Worm (Caenorhabditis elegans) whole organism, L4 larva: ENCODE measurements around the gene srj-33.

Source experiments
- D1046.2 ChIP-seq: fragments of 200-800 bp; sonication (Bioruptor generic); IDR thresholded peaks from 2 replicates; pipeline ENCODE4 v1.3.6; 2022; ENCODE audit warnings: missing genetic modification characterization, missing compliant biosample characterization
- F44E2.7 ChIP-seq: fragments of 200-800 bp; sonication (Bioruptor generic); IDR thresholded peaks from 2 replicates; pipeline ENCODE4 v2.1.2; 2022; ENCODE audit warnings: missing genetic modification characterization, missing compliant biosample characterization
- T20F7.1 ChIP-seq: fragments of 200-800 bp; sonication (Bioruptor generic); optimal IDR thresholded peaks from 2 replicates; lab custom pipeline; 2018; ENCODE audit warnings: mild to moderate bottlenecking, missing genetic modification characterization, missing compliant biosample characterization
- Y105C5A.15 ChIP-seq: fragments of 200-800 bp; sonication (Bioruptor generic); IDR thresholded peaks from 2 replicates; pipeline ENCODE4 v1.3.6; 2022; ENCODE audit warnings: missing genetic modification characterization, missing compliant biosample characterization
- daf-16 ChIP-seq, 3 experiments: sonication (generic microtip); optimal IDR thresholded peaks; 2 replicates each; lab custom pipeline; 2016 to 2017; ENCODE audit warnings: missing genetic modification characterization in 3 of 3, missing genetic modification reagents in 3 of 3, mild to moderate bottlenecking in 2 of 3, missing compliant biosample characterization in 2 of 3, missing biosample characterization in 1 of 3, moderate library complexity in 1 of 3
- dmd-6 ChIP-seq: fragments of 200-800 bp; sonication (Bioruptor generic); IDR thresholded peaks from 2 replicates; pipeline ENCODE4 v1.3.6; 2022; ENCODE audit warnings: missing genetic modification reagents, missing genetic modification characterization, missing compliant biosample characterization
- dmd-9 ChIP-seq: fragments of 200-800 bp; sonication (Bioruptor generic); IDR thresholded peaks from 2 replicates; pipeline ENCODE4 v1.3.6; 2022; ENCODE audit warnings: missing genetic modification reagents, missing genetic modification characterization, missing compliant biosample characterization
- dve-1 ChIP-seq: sonication (generic microtip); optimal IDR thresholded peaks from 2 replicates; lab custom pipeline; 2017; ENCODE audit warnings: antibody characterized with exemption, mild to moderate bottlenecking, missing genetic modification characterization, missing compliant biosample characterization; ENCODE audit not compliant: insufficient read depth
- egl-27 ChIP-seq: sonication (generic microtip); optimal IDR thresholded peaks from 3 replicates; lab custom pipeline; 2017; ENCODE audit warnings: missing biosample characterization, missing genetic modification reagents, missing genetic modification characterization
- fkh-10 ChIP-seq: fragments of 150-350 bp; optimal IDR thresholded peaks from 2 replicates; lab custom pipeline; 2014; ENCODE audit warnings: missing biosample characterization, missing genetic modification reagents, missing genetic modification characterization
- hif-1 ChIP-seq, 2 experiments: sonication (generic microtip); optimal IDR thresholded peaks; 2 replicates each; lab custom pipeline; 2016 to 2017; ENCODE audit warnings: missing compliant biosample characterization in 2 of 2, missing genetic modification characterization in 2 of 2, missing genetic modification reagents in 2 of 2, missing genotype in 2 of 2, mild to moderate bottlenecking in 1 of 2
- hlh-11 ChIP-seq: fragments of 200-800 bp; sonication (Bioruptor generic); optimal IDR thresholded peaks from 2 replicates; lab custom pipeline; 2018; ENCODE audit warnings: mild to moderate bottlenecking, missing genetic modification characterization, missing compliant biosample characterization
- hlh-30 ChIP-seq: sonication (generic microtip); optimal IDR thresholded peaks from 2 replicates; lab custom pipeline; 2017; ENCODE audit warnings: antibody characterized with exemption, mild to moderate bottlenecking, missing genetic modification characterization, missing compliant biosample characterization; ENCODE audit not compliant: insufficient read depth
- lin-13 ChIP-seq: fragments of 150-350 bp; optimal IDR thresholded peaks from 2 replicates; lab custom pipeline; 2014; ENCODE audit warnings: missing biosample characterization, missing genetic modification reagents, missing genetic modification characterization
- lsy-2 ChIP-seq, 2 experiments: fragments of 150-350 bp in 1 of 2; sonication (generic microtip) in 1 of 2; optimal IDR thresholded peaks; 2 replicates each; lab custom pipeline; 2014 to 2017; ENCODE audit warnings: missing biosample characterization in 2 of 2, missing genetic modification characterization in 2 of 2
- madf-5 ChIP-seq, 2 experiments: fragments of 200-800 bp; sonication (Bioruptor generic); IDR thresholded peaks; 2 replicates each; pipeline ENCODE4 v1.3.6; 2022; ENCODE audit warnings: missing compliant biosample characterization in 2 of 2, missing genetic modification characterization in 2 of 2
- madf-9 ChIP-seq: fragments of 200-800 bp; sonication (Bioruptor generic); conservative IDR thresholded peaks from 2 replicates; pipeline ENCODE4 v1.3.6; 2022; ENCODE audit warnings: missing genetic modification reagents, missing genetic modification characterization, missing compliant biosample characterization
- mdl-1 ChIP-seq, 2 experiments: fragments of 150-350 bp in 1 of 2; sonication (generic microtip) in 1 of 2; optimal IDR thresholded peaks; 2 replicates each; lab custom pipeline; 2014 to 2017; ENCODE audit warnings: missing biosample characterization in 2 of 2, missing genetic modification characterization in 2 of 2
- mep-1 ChIP-seq: fragments of 150-350 bp; sonication (generic microtip); optimal IDR thresholded peaks from 3 replicates; lab custom pipeline; 2014; ENCODE audit warnings: missing biosample characterization, missing genetic modification characterization
- mes-2 ChIP-seq: sonication (generic microtip); optimal IDR thresholded peaks from 2 replicates; lab custom pipeline; 2016; ENCODE audit warnings: missing genotype, mild to moderate bottlenecking, missing genetic modification characterization, missing compliant biosample characterization; ENCODE audit not compliant: poor library complexity, severe bottlenecking
- nhr-11 ChIP-seq: fragments of 150-350 bp; optimal IDR thresholded peaks from 2 replicates; lab custom pipeline; 2014; ENCODE audit warnings: missing biosample characterization, missing genetic modification characterization
- nhr-25 ChIP-seq: sonication (generic microtip); optimal IDR thresholded peaks from 2 replicates; lab custom pipeline; 2017; ENCODE audit warnings: missing genetic modification characterization, mild to moderate bottlenecking, missing compliant biosample characterization, antibody characterized with exemption, moderate library complexity, borderline replicate concordance; ENCODE audit not compliant: insufficient read depth
- nhr-28 ChIP-seq: fragments of 150-350 bp; optimal IDR thresholded peaks from 2 replicates; lab custom pipeline; 2014; ENCODE audit warnings: missing biosample characterization, missing genetic modification characterization
- nhr-6 ChIP-seq: fragments of 150-350 bp; optimal IDR thresholded peaks from 2 replicates; lab custom pipeline; 2014; ENCODE audit warnings: missing biosample characterization, missing genetic modification characterization
- nhr-77 ChIP-seq: fragments of 150-350 bp; optimal IDR thresholded peaks from 2 replicates; lab custom pipeline; 2014; ENCODE audit warnings: missing biosample characterization, missing genetic modification characterization
- pha-4 ChIP-seq, 2 experiments: fragments of 150-350 bp in 1 of 2; fragments of 200-800 bp in 1 of 2; sonication (Bioruptor generic) in 1 of 2; IDR thresholded peaks in 1 of 2; optimal IDR thresholded peaks in 1 of 2; 2 replicates each; pipeline versions ENCODE4 v1.3.6 to Lab custom; 2014 to 2022; ENCODE audit warnings: missing genetic modification characterization in 2 of 2, missing genetic modification reagents in 2 of 2, missing biosample characterization in 1 of 2, missing compliant biosample characterization in 1 of 2
- pqm-1 ChIP-seq: sonication (generic microtip); optimal IDR thresholded peaks from 2 replicates; lab custom pipeline; 2017; ENCODE audit warnings: missing biosample characterization, missing genetic modification characterization
- rbr-2 ChIP-seq: sonication (generic microtip); optimal IDR thresholded peaks from 2 replicates; lab custom pipeline; 2016; ENCODE audit warnings: missing genotype, missing genetic modification characterization, missing compliant biosample characterization
- unc-62 ChIP-seq, 3 experiments: fragments of 150-350 bp in 1 of 3; sonication (generic microtip); optimal IDR thresholded peaks in 2 of 3; peaks in 1 of 3; 1 replicate in 1 of 3; 2 replicates in 2 of 3; lab custom pipeline; 2014 to 2017; ENCODE audit warnings: missing biosample characterization in 3 of 3, missing genetic modification characterization in 3 of 3, missing genetic modification reagents in 3 of 3, missing genotype in 1 of 3
- zfp-3 ChIP-seq: fragments of 200-800 bp; sonication (Bioruptor generic); conservative IDR thresholded peaks from 2 replicates; pipeline ENCODE4 v1.3.6; 2022; ENCODE audit warnings: missing genetic modification reagents, missing genetic modification characterization, missing compliant biosample characterization
- ztf-7 ChIP-seq: fragments of 150-350 bp; optimal IDR thresholded peaks from 2 replicates; lab custom pipeline; 2014; ENCODE audit warnings: missing biosample characterization, missing genetic modification characterization

Gene srj-33

ce11 chrV:9937435-9937834, at the start of gene srj-33:
srj-33 (minus strand) TSS chrV:9937535.
- TF ChIP-seq hif-1 (tag; optimal IDR thresholded peaks at IDR 0.05; lab: Kevin White, UChicago) (no peak), fkh-10 (GFP tag; lab: Kevin White, UChicago) (no peak)

- TF ChIP-seq zfp-3 = no peak
- TF ChIP-seq hlh-11 (tag; lab: Kevin White, UChicago) = peak; percentile 28
These were observed 48.8 kb upstream of the srj-33 start, which contains the start of gene rmd-2 for ce11 chrV:9986177-9986576. rmd-2 (minus strand) TSS chrV:9986277.

ce11 chrV:9985227-9985864, 48.0 kb upstream of the srj-33 start:
- TF ChIP-seq nhr-11 (tag; lab: Kevin White, UChicago) (peak; percentile 21), unc-62 (GFP tag; optimal IDR thresholded peaks at IDR 0.05 in 1 of 2; lab: Kevin White, UChicago) (peak in 1 of 2 experiments; percentile 97), unc-62 (tag; optimal IDR thresholded peaks at IDR 0.05; lab: Kevin White, UChicago) (no peak), madf-5 (GFP tag; IDR thresholded peaks at IDR 0.05; lab: Robert Waterston, UW) (no peak), hlh-11 (tag; lab: Kevin White, UChicago) (peak; percentile 11)

ce11 chrV:9984821-9985220, 47.5 kb upstream of the srj-33 start:
- TF ChIP-seq D1046.2 (GFP tag; lab: Robert Waterston, UW) (no peak), Y105C5A.15 (GFP tag; lab: Robert Waterston, UW) (no peak), egl-27 (tag; lab: Kevin White, UChicago) (no peak), hlh-11 (tag; lab: Kevin White, UChicago) (peak; percentile 52), hlh-30 (tag; lab: Kevin White, UChicago) (peak; percentile 53), ztf-7 (tag; lab: Kevin White, UChicago) (peak; percentile 25), dmd-9 (GFP tag; lab: Robert Waterston, UW) (no peak), madf-9 (GFP tag; lab: Robert Waterston, UW) (no peak), T20F7.1 (GFP tag; lab: Kevin White, UChicago) (peak; percentile 19), mdl-1 (tag; optimal IDR thresholded peaks at IDR 0.05; lab: Kevin White, UChicago) (peak in 1 of 2 experiments; percentile 27), nhr-25 (tag; lab: Kevin White, UChicago) (no peak), dmd-6 (GFP tag; lab: Robert Waterston, UW) (peak; percentile 59), F44E2.7 (GFP tag; lab: Robert Waterston, UW) (no peak), dve-1 (tag; lab: Kevin White, UChicago) (peak; percentile 74), pha-4 (GFP tag; IDR thresholded peaks at IDR 0.05; lab: Robert Waterston, UW) (no peak), pha-4 (tag; optimal IDR thresholded peaks at IDR 0.05; lab: Kevin White, UChicago) (peak; percentile 6), rbr-2 (no peak), nhr-6 (tag; lab: Kevin White, UChicago) (peak; percentile 2), lsy-2 (tag; optimal IDR thresholded peaks at IDR 0.05; lab: Kevin White, UChicago) (peak in 1 of 2 experiments; percentile 15), mep-1 (tag; lab: Kevin White, UChicago) (peak; percentile 40), pqm-1 (tag; lab: Kevin White, UChicago) (peak; percentile 42), mes-2 (tag; lab: Kevin White, UChicago) (peak; percentile 13), lin-13 (GFP tag; lab: Kevin White, UChicago) (peak; percentile 16), nhr-28 (tag; lab: Kevin White, UChicago) (peak; percentile 98), nhr-77 (tag; lab: Kevin White, UChicago) (no peak), nhr-11 (tag; lab: Kevin White, UChicago) (peak; percentile 90), daf-16 (GFP tag; optimal IDR thresholded peaks at IDR 0.05; lab: Kevin White, UChicago) (no peak), daf-16 (tag; optimal IDR thresholded peaks at IDR 0.05; lab: Kevin White, UChicago) (peak; percentile 70)
